Worm (Caenorhabditis elegans) whole organism, L4 larva: ENCODE results near the gene nhr-283.
A peak's percentile ranks its signal among the peaks of the same experiment; 100 is the strongest.
"Not testable (repeated sequence)": the region's sequence is repeated elsewhere in the genome, so short reads cannot be mapped to it uniquely, and the experiment has no call there.

ENCODE experiments used
- F26F4.8 ChIP-seq: fragments of 200-800 bp; sonication (Bioruptor generic); conservative IDR thresholded peaks from 2 replicates; pipeline ENCODE4 v1.3.6; 2022; ENCODE audit warnings: missing genetic modification characterization, missing compliant biosample characterization
- F49E8.2 ChIP-seq: sonication (generic microtip); optimal IDR thresholded peaks from 2 replicates; lab custom pipeline; 2016; ENCODE audit warnings: missing compliant biosample characterization, mild to moderate bottlenecking, missing genetic modification characterization, borderline replicate concordance
- Y5F2A.4 ChIP-seq: fragments of 200-800 bp; sonication (Bioruptor generic); optimal IDR thresholded peaks from 2 replicates; lab custom pipeline; 2018; ENCODE audit warnings: mild to moderate bottlenecking, missing genetic modification characterization, missing compliant biosample characterization
- aha-1 ChIP-seq: fragments of 150-350 bp; peaks from one replicate; lab custom pipeline; 2014; ENCODE audit warnings: missing biosample characterization, missing genetic modification characterization
- aly-2 ChIP-seq: sonication (generic microtip); optimal IDR thresholded peaks from 2 replicates; lab custom pipeline; 2018; ENCODE audit warnings: missing biosample characterization, missing genetic modification characterization
- ama-1 ChIP-seq: fragments of 150-350 bp; optimal IDR thresholded peaks from 2 replicates; lab custom pipeline; 2014; ENCODE audit warnings: inconsistent platforms, mixed read lengths
- ceh-28 ChIP-seq: fragments of 150-350 bp; optimal IDR thresholded peaks from 2 replicates; lab custom pipeline; 2014; ENCODE audit warnings: missing biosample characterization, missing genetic modification reagents, missing genetic modification characterization
- ctbp-1 ChIP-seq: fragments of 200-800 bp; sonication (Bioruptor generic); IDR thresholded peaks from 2 replicates; pipeline ENCODE4 v1.3.6; 2022; ENCODE audit warnings: missing genetic modification reagents, missing genetic modification characterization, missing compliant biosample characterization
- daf-12 ChIP-seq: fragments of 150-350 bp; optimal IDR thresholded peaks from 2 replicates; lab custom pipeline; 2014; ENCODE audit warnings: missing biosample characterization, missing genetic modification reagents, missing genetic modification characterization
- dpl-1 ChIP-seq: fragments of 150-350 bp; optimal IDR thresholded peaks from 2 replicates; lab custom pipeline; 2014; ENCODE audit warnings: missing biosample characterization, missing genetic modification reagents, missing genetic modification characterization
- gei-8 ChIP-seq: fragments of 200-800 bp; sonication (Bioruptor generic); optimal IDR thresholded peaks from 2 replicates; lab custom pipeline; 2018; ENCODE audit warnings: mild to moderate bottlenecking, missing genetic modification characterization, missing compliant biosample characterization
- hlh-11 ChIP-seq: fragments of 200-800 bp; sonication (Bioruptor generic); optimal IDR thresholded peaks from 2 replicates; lab custom pipeline; 2018; ENCODE audit warnings: mild to moderate bottlenecking, missing genetic modification characterization, missing compliant biosample characterization
- lin-15B ChIP-seq: fragments of 150-350 bp; sonication (generic microtip); optimal IDR thresholded peaks from 3 replicates; lab custom pipeline; 2014; ENCODE audit warnings: missing biosample characterization, missing genetic modification characterization
- lin-38 ChIP-seq: fragments of 200-800 bp; sonication (Bioruptor generic); IDR thresholded peaks from 2 replicates; pipeline ENCODE4 v1.3.6; 2022; ENCODE audit warnings: missing genetic modification reagents, missing genetic modification characterization, missing compliant biosample characterization
- mdl-1 ChIP-seq, 2 experiments: fragments of 150-350 bp in 1 of 2; sonication (generic microtip) in 1 of 2; optimal IDR thresholded peaks; 2 replicates each; lab custom pipeline; 2014 to 2017; ENCODE audit warnings: missing biosample characterization in 2 of 2, missing genetic modification characterization in 2 of 2
- mdt-29 ChIP-seq: fragments of 200-800 bp; sonication (Bioruptor generic); IDR thresholded peaks from 2 replicates; pipeline ENCODE4 v1.3.6; 2022; ENCODE audit warnings: missing genetic modification reagents, missing genetic modification characterization, missing compliant biosample characterization
- mes-2 ChIP-seq: sonication (generic microtip); optimal IDR thresholded peaks from 2 replicates; lab custom pipeline; 2016; ENCODE audit warnings: missing genotype, mild to moderate bottlenecking, missing genetic modification characterization, missing compliant biosample characterization; ENCODE audit not compliant: poor library complexity, severe bottlenecking
- mxl-2 ChIP-seq: fragments of 200-800 bp; sonication (Bioruptor generic); conservative IDR thresholded peaks from 2 replicates; pipeline ENCODE4 v1.3.6; 2022; ENCODE audit warnings: missing genetic modification reagents, missing genetic modification characterization, missing compliant biosample characterization
- nhr-10 ChIP-seq: fragments of 150-350 bp; optimal IDR thresholded peaks from 2 replicates; lab custom pipeline; 2014; ENCODE audit warnings: missing biosample characterization, missing genetic modification characterization
- nhr-237 ChIP-seq: sonication (generic microtip); optimal IDR thresholded peaks from 2 replicates; lab custom pipeline; 2017; ENCODE audit warnings: missing biosample characterization, missing genetic modification characterization
- nhr-28 ChIP-seq: fragments of 150-350 bp; optimal IDR thresholded peaks from 2 replicates; lab custom pipeline; 2014; ENCODE audit warnings: missing biosample characterization, missing genetic modification characterization
- pha-4 ChIP-seq, 2 experiments: fragments of 150-350 bp in 1 of 2; fragments of 200-800 bp in 1 of 2; sonication (Bioruptor generic) in 1 of 2; IDR thresholded peaks in 1 of 2; optimal IDR thresholded peaks in 1 of 2; 2 replicates each; pipeline versions ENCODE4 v1.3.6 to Lab custom; 2014 to 2022; ENCODE audit warnings: missing genetic modification characterization in 2 of 2, missing genetic modification reagents in 2 of 2, missing biosample characterization in 1 of 2, missing compliant biosample characterization in 1 of 2
- php-3 ChIP-seq: fragments of 200-800 bp; sonication (Bioruptor generic); IDR thresholded peaks from 2 replicates; pipeline ENCODE4 v1.3.6; 2022; ENCODE audit warnings: missing genetic modification reagents, missing genetic modification characterization, missing compliant biosample characterization
- pqm-1 ChIP-seq: sonication (generic microtip); optimal IDR thresholded peaks from 2 replicates; lab custom pipeline; 2017; ENCODE audit warnings: missing biosample characterization, missing genetic modification characterization
- skn-1 ChIP-seq: fragments of 150-350 bp; optimal IDR thresholded peaks from 2 replicates; lab custom pipeline; 2014; ENCODE audit warnings: missing biosample characterization, missing genetic modification characterization
- snpc-4 ChIP-seq: fragments of 150-350 bp; optimal IDR thresholded peaks from 2 replicates; lab custom pipeline; 2014; ENCODE audit warnings: missing biosample characterization, missing genetic modification characterization
- unc-130 ChIP-seq: sonication (generic microtip); optimal IDR thresholded peaks from 2 replicates; lab custom pipeline; 2016; ENCODE audit warnings: missing genetic modification reagents, missing genetic modification characterization, missing compliant biosample characterization
- unc-39 ChIP-seq: sonication (generic microtip); optimal IDR thresholded peaks from 2 replicates; lab custom pipeline; 2017; ENCODE audit warnings: missing biosample characterization, missing genetic modification characterization
- vab-7 ChIP-seq: fragments of 200-800 bp; sonication (Bioruptor generic); IDR thresholded peaks from 2 replicates; pipeline ENCODE4 v1.3.6; 2022; ENCODE audit warnings: missing genetic modification reagents, missing genetic modification characterization, missing compliant biosample characterization
- zip-11 ChIP-seq: fragments of 200-800 bp; sonication (Bioruptor generic); IDR thresholded peaks from 2 replicates; pipeline ENCODE4 v1.3.6; 2022; ENCODE audit warnings: missing genetic modification characterization, missing compliant biosample characterization
- ztf-11 ChIP-seq: fragments of 150-350 bp; optimal IDR thresholded peaks from 2 replicates; lab custom pipeline; 2014; ENCODE audit warnings: missing biosample characterization, missing genetic modification characterization
- ztf-7 ChIP-seq: fragments of 150-350 bp; optimal IDR thresholded peaks from 2 replicates; lab custom pipeline; 2014; ENCODE audit warnings: missing biosample characterization, missing genetic modification characterization

nhr-283 gene

ce11 chrV:15757645-15758044 lies 18.9 kb downstream of the nhr-283 start:
- no peak for TF ChIP-seq ceh-28 (tag; lab: Kevin White, UChicago)
- TF ChIP-seq aha-1: peak; percentile 92
- TF ChIP-seq lin-15B (tag; lab: Kevin White, UChicago): no peak
- TF ChIP-seq dpl-1 (GFP tag; lab: Kevin White, UChicago): no peak

ce11 chrV:15754731-15755130 lies 21.8 kb downstream of the nhr-283 start, which contains the start of gene str-8:
TSS of gene str-8 (plus strand) at chrV:15755031.
- not testable (repeated sequence) for TF ChIP-seq aha-1; mdl-1 (tag; optimal IDR thresholded peaks at IDR 0.05; lab: Kevin White, UChicago); ctbp-1 (GFP tag; lab: Robert Waterston, UW)

- TF ChIP-seq nhr-237; nhr-10 (tag; lab: Kevin White, UChicago); snpc-4 (tag; lab: Kevin White, UChicago): not testable (repeated sequence)
These were observed 23.6 kb downstream of the nhr-283 start, which contains the start of gene str-5 for ce11 chrV:15752941-15753340. TSS of gene str-5 (plus strand) at chrV:15753241.

ce11 chrV:15752049-15752448 lies 24.5 kb downstream of the nhr-283 start, which contains the start of gene str-43:
TSS of gene str-43 (minus strand) at chrV:15752149.
- TF ChIP-seq mxl-2 (GFP tag; lab: Robert Waterston, UW): no peak
- no peak for TF ChIP-seq unc-39
- TF ChIP-seq hlh-11 (tag; lab: Kevin White, UChicago): no peak

ce11 chrV:15750130-15750529 lies 26.4 kb downstream of the nhr-283 start, which contains the start of gene str-6:
TSS of gene str-6 (minus strand) at chrV:15750230.
- TF ChIP-seq gei-8 (GFP tag; lab: Kevin White, UChicago): no peak
- no peak for TF ChIP-seq php-3 (GFP tag; lab: Robert Waterston, UW)
- TF ChIP-seq aly-2: no peak
- TF ChIP-seq F26F4.8 (GFP tag; lab: Robert Waterston, UW): no peak
- TF ChIP-seq vab-7 (GFP tag; lab: Robert Waterston, UW): no peak
- TF ChIP-seq ztf-11 (tag; lab: Kevin White, UChicago): no peak
- no peak for TF ChIP-seq nhr-28 (tag; lab: Kevin White, UChicago)
- no peak for TF ChIP-seq zip-11
- no peak for TF ChIP-seq pqm-1
- no peak for TF ChIP-seq Y5F2A.4 (GFP tag; lab: Kevin White, UChicago)
- TF ChIP-seq snpc-4 (tag; lab: Kevin White, UChicago): no peak
- TF ChIP-seq unc-130 (GFP tag; lab: Kevin White, UChicago): no peak
- no peak for TF ChIP-seq mes-2 (tag; lab: Kevin White, UChicago)
- TF ChIP-seq F49E8.2 (tag; lab: Kevin White, UChicago): no peak
- no peak for TF ChIP-seq lin-38 (GFP tag; lab: Robert Waterston, UW)
- TF ChIP-seq pha-4 (GFP tag; IDR thresholded peaks at IDR 0.05; lab: Robert Waterston, UW): no peak
- no peak for TF ChIP-seq pha-4 (tag; optimal IDR thresholded peaks at IDR 0.05; lab: Kevin White, UChicago)
- no peak for TF ChIP-seq skn-1 (tag; lab: Kevin White, UChicago)
- TF ChIP-seq mdt-29: no peak
- no peak for TF ChIP-seq aha-1

- not testable (repeated sequence) for TF ChIP-seq ama-1 (lab: Kevin White, UChicago); daf-12 (tag; lab: Kevin White, UChicago); ztf-7 (tag; lab: Kevin White, UChicago)
- TF ChIP-seq, all 104 proteins: peak for 0; not testable (repeated sequence) for 104
These were observed 28.2 kb downstream of the nhr-283 start, which contains the start of gene T23D5.8 for ce11 chrV:15748343-15748742. TSS of gene T23D5.8 (minus strand) at chrV:15748443.
